Fruit fly (Drosophila melanogaster) whole organism, embryonic: ENCODE measurements around the gene Pex7.
A peak's percentile ranks its signal among the peaks of the same experiment; 100 is the strongest.

Experiments used
- Abd-B ChIP-seq: fragments of 200-800 bp; sonication (Bioruptor generic); optimal IDR thresholded peaks from 2 replicates; lab custom pipeline; 2018; ENCODE audit warnings: missing biosample characterization, mild to moderate bottlenecking, missing genetic modification characterization, moderate library complexity
- Bteb2 ChIP-seq: fragments of 200-800 bp; sonication (Bioruptor generic); optimal IDR thresholded peaks from 2 replicates; lab custom pipeline; 2016; ENCODE audit warnings: missing biosample characterization, missing genetic modification characterization
- CG10209 ChIP-seq: fragments of 200-800 bp; sonication (Bioruptor generic); optimal IDR thresholded peaks from 3 replicates; lab custom pipeline; 2017; ENCODE audit warnings: missing biosample characterization, mild to moderate bottlenecking, missing genetic modification characterization, missing genetic modification reagents
- CG10274 ChIP-seq: fragments of 200-800 bp; sonication (Bioruptor generic); optimal IDR thresholded peaks from 3 replicates; lab custom pipeline; 2017; ENCODE audit warnings: missing biosample characterization, mild to moderate bottlenecking, missing genetic modification characterization
- CG11560 ChIP-seq: fragments of 200-800 bp; sonication (Bioruptor generic); IDR thresholded peaks from 3 replicates; pipeline ENCODE4 v1.3.6; 2022; ENCODE audit warnings: missing biosample characterization, missing genetic modification characterization
- CG12659 ChIP-seq: fragments of 200-800 bp; sonication (Bioruptor generic); optimal IDR thresholded peaks from 3 replicates; lab custom pipeline; 2017; ENCODE audit warnings: mild to moderate bottlenecking, missing biosample characterization, missing genetic modification reagents, missing genetic modification characterization
- CG12942 ChIP-seq: fragments of 200-800 bp; sonication (Bioruptor generic); optimal IDR thresholded peaks from 3 replicates; lab custom pipeline; 2016; ENCODE audit warnings: missing biosample characterization, missing genetic modification characterization
- CG13424 ChIP-seq: fragments of 200-800 bp; sonication (Bioruptor generic); optimal IDR thresholded peaks from 2 replicates; lab custom pipeline; 2019; ENCODE audit warnings: missing biosample characterization, mild to moderate bottlenecking, missing genetic modification characterization, moderate library complexity
- CG14710 ChIP-seq: fragments of 200-800 bp; sonication (Bioruptor generic); optimal IDR thresholded peaks from 3 replicates; lab custom pipeline; 2019; ENCODE audit warnings: missing biosample characterization, mild to moderate bottlenecking, missing genetic modification characterization, moderate library complexity
- CG15073 ChIP-seq: fragments of 200-800 bp; sonication (Bioruptor generic); optimal IDR thresholded peaks from 2 replicates; lab custom pipeline; 2016; ENCODE audit warnings: missing biosample characterization, missing genetic modification characterization
- CG15696 ChIP-seq: fragments of 200-800 bp; sonication (Bioruptor generic); optimal IDR thresholded peaks from 2 replicates; lab custom pipeline; 2019; ENCODE audit warnings: missing biosample characterization, mild to moderate bottlenecking, missing genetic modification characterization, moderate library complexity
- CG2120 ChIP-seq: fragments of 200-800 bp; sonication (Bioruptor generic); optimal IDR thresholded peaks from 3 replicates; lab custom pipeline; 2016; ENCODE audit warnings: missing biosample characterization, missing genetic modification characterization
- CG4730 ChIP-seq: fragments of 200-800 bp; sonication (Bioruptor generic); IDR thresholded peaks from 2 replicates; pipeline ENCODE4 v1.3.6; 2022; ENCODE audit warnings: missing biosample characterization, missing genetic modification characterization
- CG6689 ChIP-seq: fragments of 200-800 bp; sonication (Bioruptor generic); IDR thresholded peaks from 2 replicates; pipeline ENCODE4 v1.3.6; 2022; ENCODE audit warnings: missing biosample characterization, missing genetic modification characterization
- CG7271 ChIP-seq: fragments of 200-800 bp; sonication (Bioruptor generic); optimal IDR thresholded peaks from 2 replicates; lab custom pipeline; 2018; ENCODE audit warnings: missing biosample characterization, mild to moderate bottlenecking, missing genetic modification characterization, moderate library complexity
- CG7839 ChIP-seq: fragments of 200-800 bp; sonication (Bioruptor generic); optimal IDR thresholded peaks from 3 replicates; lab custom pipeline; 2018; ENCODE audit warnings: missing biosample characterization, mild to moderate bottlenecking, missing genetic modification characterization, moderate library complexity
- CG7928 ChIP-seq: fragments of 200-800 bp; sonication (Bioruptor generic); optimal IDR thresholded peaks from 2 replicates; lab custom pipeline; 2017; ENCODE audit warnings: missing biosample characterization, mild to moderate bottlenecking, missing genetic modification characterization
- CG8359 ChIP-seq: fragments of 200-800 bp; sonication (Bioruptor generic); optimal IDR thresholded peaks from 2 replicates; lab custom pipeline; 2017; ENCODE audit warnings: missing biosample characterization, mild to moderate bottlenecking, missing genetic modification characterization, borderline replicate concordance
- CG8478 ChIP-seq: fragments of >200 bp; optimal IDR thresholded peaks from 2 replicates; lab custom pipeline; 2018
- CG9437 ChIP-seq: fragments of 200-800 bp; sonication (Bioruptor generic); optimal IDR thresholded peaks from 2 replicates; lab custom pipeline; 2018; ENCODE audit warnings: missing biosample characterization, mild to moderate bottlenecking, missing genetic modification characterization
- CTCF ChIP-seq: fragments of 200-800 bp; sonication (Bioruptor generic); optimal IDR thresholded peaks from 2 replicates; lab custom pipeline; 2017; ENCODE audit warnings: missing biosample characterization, mild to moderate bottlenecking, missing genetic modification characterization, moderate library complexity
- Dbx ChIP-seq: fragments of 200-800 bp; sonication (Bioruptor generic); IDR thresholded peaks from 3 replicates; pipeline ENCODE4 v1.3.6; 2022; ENCODE audit warnings: missing biosample characterization, missing genetic modification characterization
- Ets65A ChIP-seq: fragments of 200-800 bp; sonication (Bioruptor generic); peaks from one replicate; lab custom pipeline; 2016; ENCODE audit warnings: missing biosample characterization, missing genetic modification characterization
- Hsf ChIP-seq: fragments of 200-800 bp; sonication (Bioruptor generic); optimal IDR thresholded peaks from 3 replicates; lab custom pipeline; 2016; ENCODE audit warnings: missing biosample characterization, missing genetic modification characterization
- Lim3 ChIP-seq: fragments of 200-800 bp; sonication (Bioruptor generic); IDR thresholded peaks from 2 replicates; pipeline ENCODE4 v1.3.6; 2022; ENCODE audit warnings: missing biosample characterization, missing genetic modification characterization
- MBD-R2 ChIP-seq: fragments of 200-800 bp; sonication (Bioruptor generic); IDR thresholded peaks from 2 replicates; pipeline ENCODE4 v1.3.6; 2022; ENCODE audit warnings: missing biosample characterization, missing genetic modification characterization
- Myb ChIP-seq: fragments of 200-800 bp; sonication (Bioruptor generic); optimal IDR thresholded peaks from 2 replicates; lab custom pipeline; 2016; ENCODE audit warnings: missing biosample characterization, missing genetic modification characterization
- Oli ChIP-seq: fragments of 200-800 bp; sonication (Bioruptor generic); optimal IDR thresholded peaks from 2 replicates; lab custom pipeline; 2018; ENCODE audit warnings: missing biosample characterization, mild to moderate bottlenecking, missing genetic modification characterization, moderate library complexity
- Spps ChIP-seq: fragments of 200-800 bp; sonication (Bioruptor generic); optimal IDR thresholded peaks from 2 replicates; lab custom pipeline; 2018; ENCODE audit warnings: missing biosample characterization, mild to moderate bottlenecking, missing genetic modification characterization
- Xrp1 ChIP-seq: fragments of 200-800 bp; sonication (Bioruptor generic); IDR thresholded peaks from 2 replicates; pipeline ENCODE4 v1.3.6; 2022; ENCODE audit warnings: missing biosample characterization, missing genetic modification characterization
- al ChIP-seq: fragments of 200-800 bp; sonication (Bioruptor generic); IDR thresholded peaks from 2 replicates; pipeline ENCODE4 v1.3.6; 2022; ENCODE audit warnings: missing biosample characterization, missing genetic modification characterization
- chif ChIP-seq, 2 experiments: fragments of 200-800 bp; sonication (Bioruptor generic); optimal IDR thresholded peaks; 3 replicates each; lab custom pipeline; 2016; ENCODE audit warnings: missing biosample characterization in 2 of 2, missing genetic modification characterization in 2 of 2
- chn ChIP-seq: fragments of 200-800 bp; sonication (Bioruptor generic); optimal IDR thresholded peaks from 2 replicates; lab custom pipeline; 2016; ENCODE audit warnings: missing biosample characterization, missing genetic modification characterization
- dati ChIP-seq: fragments of 200-800 bp; sonication (Bioruptor generic); IDR thresholded peaks from 2 replicates; pipeline ENCODE4 v1.3.6; 2022; ENCODE audit warnings: missing biosample characterization, missing genetic modification characterization
- disco-r ChIP-seq: fragments of 200-800 bp; sonication (Bioruptor generic); optimal IDR thresholded peaks from 2 replicates; lab custom pipeline; 2016; ENCODE audit warnings: missing biosample characterization, missing genetic modification characterization
- fru ChIP-seq: fragments of >200 bp; optimal IDR thresholded peaks from 2 replicates; lab custom pipeline; 2017
- gfzf ChIP-seq: fragments of 200-800 bp; sonication (Bioruptor generic); optimal IDR thresholded peaks from 2 replicates; lab custom pipeline; 2016; ENCODE audit warnings: missing biosample characterization, mild to moderate bottlenecking, missing genetic modification characterization, moderate library complexity
- her ChIP-seq: fragments of 200-800 bp; sonication (Bioruptor generic); optimal IDR thresholded peaks from 2 replicates; lab custom pipeline; 2016; ENCODE audit warnings: missing biosample characterization, missing genetic modification characterization
- hkb ChIP-seq, 2 experiments: fragments of 200-800 bp in 1 of 2; fragments of >200 bp in 1 of 2; sonication (Bioruptor generic) in 1 of 2; IDR thresholded peaks in 1 of 2; optimal IDR thresholded peaks in 1 of 2; 2 replicates each; pipeline versions ENCODE4 v1.3.6 to Lab custom; 2017 to 2022; ENCODE audit warnings: missing biosample characterization in 1 of 2, missing genetic modification characterization in 1 of 2
- mld ChIP-seq: fragments of 200-800 bp; sonication (Bioruptor generic); IDR thresholded peaks from 3 replicates; pipeline ENCODE4 v1.3.6; 2022; ENCODE audit warnings: missing biosample characterization, missing genetic modification characterization; ENCODE audit not compliant: partially characterized antibody
- otp ChIP-seq: fragments of 200-800 bp; sonication (Bioruptor generic); IDR thresholded peaks from 3 replicates; pipeline ENCODE4, ENCODE4 v1.3.6; 2022; ENCODE audit warnings: missing biosample characterization, missing genetic modification characterization
- pan ChIP-seq, 4 experiments: fragments of >200 bp in 3 of 4; fragments of 200-800 bp in 1 of 4; sonication (Bioruptor generic) in 1 of 4; optimal IDR thresholded peaks in 3 of 4; IDR thresholded peaks in 1 of 4; 2 replicates each; pipeline versions ENCODE4 v1.3.6 to Lab custom; 2017 to 2022; ENCODE audit warnings: missing biosample characterization in 2 of 4, missing genetic modification characterization in 2 of 4, mixed read lengths in 1 of 4
- prd ChIP-seq, 3 experiments: fragments of >200 bp in 2 of 3; fragments of 200-800 bp in 1 of 3; sonication (Bioruptor generic) in 1 of 3; optimal IDR thresholded peaks in 2 of 3; IDR thresholded peaks in 1 of 3; 2 replicates in 2 of 3; 3 replicates in 1 of 3; pipeline versions ENCODE4 v1.3.6 to Lab custom; 2017 to 2022; ENCODE audit warnings: missing biosample characterization in 1 of 3, missing genetic modification characterization in 1 of 3
- sens ChIP-seq: fragments of 200-800 bp; sonication (Bioruptor generic); peaks from one replicate; lab custom pipeline; 2016; ENCODE audit warnings: missing biosample characterization, missing genetic modification characterization
- slp2 ChIP-seq: fragments of 200-800 bp; sonication (Bioruptor generic); optimal IDR thresholded peaks from 2 replicates; lab custom pipeline; 2016; ENCODE audit warnings: missing biosample characterization, missing genetic modification characterization
- ssp ChIP-seq: fragments of 200-800 bp; sonication (Bioruptor generic); IDR thresholded peaks from 2 replicates; pipeline ENCODE4 v1.3.6; 2022; ENCODE audit warnings: missing biosample characterization, missing genetic modification characterization
- stwl ChIP-seq: fragments of 200-800 bp; sonication (Bioruptor generic); optimal IDR thresholded peaks from 3 replicates; lab custom pipeline; 2018; ENCODE audit warnings: missing biosample characterization, mild to moderate bottlenecking, missing genetic modification characterization, moderate library complexity
- vnd ChIP-seq: fragments of 200-800 bp; sonication (Bioruptor generic); IDR thresholded peaks from 3 replicates; pipeline ENCODE4 v1.3.6; 2022; ENCODE audit warnings: missing biosample characterization, missing genetic modification characterization; ENCODE audit not compliant: partially characterized antibody
- vvl ChIP-seq: fragments of 200-800 bp; sonication (Bioruptor generic); IDR thresholded peaks from 2 replicates; pipeline ENCODE4 v1.3.6; 2022; ENCODE audit warnings: missing biosample characterization, missing genetic modification characterization
- zfh1 ChIP-seq: fragments of 200-800 bp; sonication (Bioruptor generic); IDR thresholded peaks from 3 replicates; pipeline ENCODE4 v1.3.6; 2022; ENCODE audit warnings: missing biosample characterization, missing genetic modification characterization
- zfh2 ChIP-seq: fragments of 200-800 bp; sonication (Bioruptor generic); optimal IDR thresholded peaks from 2 replicates; lab custom pipeline; 2016; ENCODE audit warnings: missing biosample characterization, missing genetic modification characterization

Gene Pex7

DNA sequence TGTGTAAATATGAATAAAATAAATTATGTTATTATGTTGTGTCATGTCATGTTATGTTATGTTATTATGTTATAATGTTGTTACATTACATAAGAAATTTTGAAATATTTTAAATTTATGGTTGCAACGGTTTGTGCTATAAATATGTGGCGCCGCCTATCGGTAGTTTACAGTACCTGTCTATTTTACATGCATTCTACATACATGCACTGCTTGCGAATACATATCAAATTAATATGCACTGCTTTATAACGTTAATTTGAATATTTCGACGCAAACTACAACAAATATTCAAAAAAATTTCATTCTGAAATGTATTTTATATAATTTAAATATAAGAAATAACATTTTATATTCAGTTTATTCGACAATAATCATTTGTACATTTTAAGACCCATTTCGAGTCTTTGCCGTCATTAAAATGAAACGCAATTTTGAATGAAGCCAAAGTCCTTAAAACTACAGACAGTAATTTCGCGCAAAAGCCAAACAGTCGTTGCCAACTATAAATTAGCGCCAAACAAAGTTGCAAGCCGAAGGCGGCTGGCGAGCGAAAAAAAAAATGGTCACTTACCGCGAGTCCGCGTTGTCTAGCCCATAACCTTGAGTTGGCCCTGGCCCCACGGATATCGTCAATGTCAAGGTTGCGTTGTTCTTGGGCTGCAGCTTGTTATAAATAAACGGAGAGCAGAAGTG is 5.1 kb downstream of the Pex7 start (continued):
- TF ChIP-seq pan (optimal IDR thresholded peaks at IDR 0.05; lab: Kevin White, UChicago), result no peak
- no peak for TF ChIP-seq pan (GFP tag; optimal IDR thresholded peaks at IDR 0.05 in 1 of 2, IDR thresholded peaks at IDR 0.05 in 1 of 2)
- TF ChIP-seq Xrp1 (GFP tag; lab: Robert Waterston, UW), result no peak
- no peak for TF ChIP-seq dati (GFP tag; lab: Robert Waterston, UW)
- TF ChIP-seq slp2 (GFP tag; lab: Kevin White, UChicago), result no peak
- TF ChIP-seq Hsf (GFP tag; lab: Kevin White, UChicago), result no peak
- TF ChIP-seq mld (GFP tag; lab: Robert Waterston, UW), result no peak
- TF ChIP-seq sens (GFP tag; lab: Kevin White, UChicago), result peak; percentile 23
- TF ChIP-seq CG8478, result peak; percentile 78
- no peak for TF ChIP-seq fru
- TF ChIP-seq CG8359 (GFP tag; lab: Kevin White, UChicago), result no peak
- TF ChIP-seq vvl, result peak; percentile 31; the same call in 1 of the 2 replicates
- no peak for TF ChIP-seq al
- TF ChIP-seq CG11560, result no peak
- peak; percentile 9 for TF ChIP-seq CG14710 (tag; lab: Kevin White, UChicago)
- peak; percentile 41 for TF ChIP-seq CG9437 (GFP tag; lab: Kevin White, UChicago)
- no peak for TF ChIP-seq stwl (tag; lab: Kevin White, UChicago)
- TF ChIP-seq hkb (optimal IDR thresholded peaks at IDR 0.05; lab: Kevin White, UChicago), result no peak
- TF ChIP-seq hkb (GFP tag; IDR thresholded peaks at IDR 0.05; lab: Robert Waterston, UW), result no peak
- no peak for TF ChIP-seq Lim3 (GFP tag; lab: Robert Waterston, UW)
- TF ChIP-seq Dbx (GFP tag; lab: Robert Waterston, UW), result peak; percentile 45; the same call in 1 of the 3 replicates
- no peak for TF ChIP-seq CG2120 (GFP tag; lab: Kevin White, UChicago)
- no peak for TF ChIP-seq ssp (GFP tag; lab: Robert Waterston, UW)
- TF ChIP-seq CG6689 (GFP tag; lab: Robert Waterston, UW), result no peak
- no peak for TF ChIP-seq CG15073 (GFP tag; lab: Kevin White, UChicago)
- no peak for TF ChIP-seq CG10209
- no peak for TF ChIP-seq zfh2 (GFP tag; lab: Kevin White, UChicago)
- no peak for TF ChIP-seq zfh1 (GFP tag; lab: Robert Waterston, UW)
- TF ChIP-seq Oli (tag; lab: Kevin White, UChicago), result no peak
- TF ChIP-seq CG15696 (tag; lab: Kevin White, UChicago), result peak; percentile 20
- no peak for TF ChIP-seq CG4730
- no peak for TF ChIP-seq CG7839 (tag; lab: Kevin White, UChicago)
- no peak for TF ChIP-seq CG7928 (GFP tag; lab: Kevin White, UChicago)
- TF ChIP-seq Bteb2 (GFP tag; lab: Kevin White, UChicago), result no peak
- peak; percentile 96 for TF ChIP-seq CTCF (GFP tag; lab: Kevin White, UChicago)
- TF ChIP-seq Ets65A (GFP tag; lab: Kevin White, UChicago), result no peak
- no peak for TF ChIP-seq prd (optimal IDR thresholded peaks at IDR 0.05; lab: Kevin White, UChicago)
- TF ChIP-seq prd (GFP tag; IDR thresholded peaks at IDR 0.05; lab: Robert Waterston, UW), result no peak
- no peak for TF ChIP-seq CG13424
- TF ChIP-seq MBD-R2 (GFP tag; lab: Robert Waterston, UW), result no peak
- TF ChIP-seq otp (GFP tag; lab: Robert Waterston, UW), result no peak
- no peak for TF ChIP-seq vnd (GFP tag; lab: Robert Waterston, UW)
- no peak for TF ChIP-seq CG10274 (GFP tag; lab: Kevin White, UChicago)
- TF ChIP-seq CG12659, result no peak
- no peak for TF ChIP-seq chif (GFP tag; optimal IDR thresholded peaks at IDR 0.05; lab: Kevin White, UChicago)
- no peak for TF ChIP-seq her (GFP tag; lab: Kevin White, UChicago)
- TF ChIP-seq CG7271 (tag; lab: Kevin White, UChicago), result no peak
- peak; percentile 41 for TF ChIP-seq Abd-B (GFP tag; lab: Kevin White, UChicago)
- no peak for TF ChIP-seq chn (GFP tag; lab: Kevin White, UChicago)
- TF ChIP-seq Spps (tag; lab: Kevin White, UChicago), result no peak
- peak; percentile 97 for TF ChIP-seq Myb (GFP tag; lab: Kevin White, UChicago)
- TF ChIP-seq gfzf, result no peak
- no peak for TF ChIP-seq disco-r (GFP tag; lab: Kevin White, UChicago)
- TF ChIP-seq CG12942, result no peak
